Worm (Caenorhabditis elegans) whole organism, L2 larva: Measurements from ENCODE around the gene nuc-1.

Source experiments
- ama-1 ChIP-seq: fragments of 150-350 bp; optimal IDR thresholded peaks from 2 replicates; lab custom pipeline; 2018; ENCODE audit warnings: inconsistent platforms
- fos-1 ChIP-seq: fragments of 150-350 bp; optimal IDR thresholded peaks from 2 replicates; lab custom pipeline; 2014; ENCODE audit warnings: missing biosample characterization, missing genetic modification characterization
- gmeb-1 ChIP-seq: fragments of 150-350 bp; optimal IDR thresholded peaks from 2 replicates; lab custom pipeline; 2014; ENCODE audit warnings: missing biosample characterization, missing genetic modification characterization
- lin-11 ChIP-seq: fragments of 150-350 bp; sonication (generic microtip); optimal IDR thresholded peaks from 2 replicates; lab custom pipeline; 2014; ENCODE audit warnings: missing biosample characterization, missing genetic modification characterization, inconsistent platforms, mixed read lengths
- mdl-1 ChIP-seq, 2 experiments: fragments of 150-350 bp in 1 of 2; sonication (generic microtip) in 1 of 2; optimal IDR thresholded peaks; 2 replicates each; lab custom pipeline; 2017; ENCODE audit warnings: missing biosample characterization in 2 of 2, missing genetic modification characterization in 2 of 2
- nhr-21 ChIP-seq: fragments of 150-350 bp; optimal IDR thresholded peaks from 2 replicates; lab custom pipeline; 2014; ENCODE audit warnings: missing biosample characterization, missing genetic modification characterization
- nhr-237 ChIP-seq: fragments of 150-350 bp; optimal IDR thresholded peaks from 2 replicates; lab custom pipeline; 2014; ENCODE audit warnings: missing biosample characterization, missing genetic modification characterization
- unc-39 ChIP-seq: fragments of 150-350 bp; optimal IDR thresholded peaks from 2 replicates; lab custom pipeline; 2014; ENCODE audit warnings: missing biosample characterization, missing genetic modification characterization
- ztf-11 ChIP-seq: sonication (generic microtip); optimal IDR thresholded peaks from 2 replicates; lab custom pipeline; 2017; ENCODE audit warnings: missing biosample characterization, missing genetic modification characterization

DNA sequence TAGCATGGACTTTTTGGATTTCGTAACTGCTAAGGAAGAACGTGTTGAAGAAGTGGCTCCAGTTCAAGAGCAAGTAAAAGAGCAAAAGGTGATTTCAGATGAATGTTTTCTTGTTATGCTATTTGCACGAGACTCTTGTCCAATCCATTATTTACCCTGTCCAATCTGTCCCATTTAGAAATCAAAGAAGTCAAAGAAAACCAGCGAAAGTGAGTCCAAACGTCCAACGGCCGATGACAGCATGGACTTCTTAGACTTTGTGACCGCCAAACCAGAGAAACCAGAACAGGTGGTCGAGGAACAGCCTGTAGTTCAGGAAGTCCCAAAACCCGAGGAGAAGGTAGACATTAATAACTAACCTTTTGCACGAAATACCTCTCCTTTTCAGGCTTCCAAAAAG is 15.5 kb downstream of the nuc-1 start:
- TF ChIP-seq mdl-1 (tag; optimal IDR thresholded peaks at IDR 0.05; lab: Kevin White, UChicago) (no peak), unc-39 (no peak), nhr-21 (no peak), nhr-237 (tag; lab: Kevin White, UChicago) (no peak), ztf-11 (tag; lab: Kevin White, UChicago) (no peak), lin-11 (tag; lab: Kevin White, UChicago) (no peak), fos-1 (tag; lab: Kevin White, UChicago) (no peak), ama-1 (lab: Kevin White, UChicago) (no peak), gmeb-1 (tag; lab: Kevin White, UChicago) (no peak)
